Worm (Caenorhabditis elegans): ENCODE data around the gene srh-206.

DNA sequence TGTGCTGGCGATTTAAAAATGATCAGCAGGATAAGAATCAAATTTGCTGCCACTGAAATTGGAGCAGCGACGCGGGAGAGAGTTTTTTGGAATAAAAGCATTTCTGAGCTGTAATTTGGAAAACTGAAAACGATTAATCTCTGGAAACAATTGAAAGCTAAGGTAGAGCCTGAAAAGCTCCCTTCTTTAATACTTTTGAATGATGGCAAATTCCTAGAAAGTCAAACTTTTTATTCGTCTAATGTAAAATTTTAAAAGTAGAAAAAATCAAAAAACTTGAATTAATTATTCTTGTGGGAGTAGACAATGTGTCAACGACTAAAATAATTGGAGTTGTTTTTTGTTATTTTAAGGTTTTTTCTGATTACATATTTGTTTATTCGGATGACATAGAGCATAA lies 45.5 kb upstream of the srh-206 start, which contains the start of gene str-217:
- TF ChIP-seq cog-1 (tag; optimal IDR thresholded peaks at IDR 0.05) (no peak), ztf-23 (GFP tag; IDR thresholded peaks at IDR 0.05) (no peak), med-1 (GFP tag; optimal IDR thresholded peaks at IDR 0.05; ENCODE audit: insufficient read depth) (no peak), klf-2 (GFP tag; conservative IDR thresholded peaks at IDR 0.05) (no peak), flt-1 (GFP tag; IDR thresholded peaks at IDR 0.05) (no peak), tab-1 (GFP tag; IDR thresholded peaks at IDR 0.05) (no peak)
